Worm (Caenorhabditis elegans) whole organism, L4 larva: ENCODE measurements around the gene wrt-6.
A peak's percentile ranks its signal among the peaks of the same experiment; 100 is the strongest.

ENCODE experiments used
- D1046.2 ChIP-seq: fragments of 200-800 bp; sonication (Bioruptor generic); IDR thresholded peaks from 2 replicates; pipeline ENCODE4 v1.3.6; 2022; ENCODE audit warnings: missing genetic modification characterization, missing compliant biosample characterization
- F26F4.8 ChIP-seq: fragments of 200-800 bp; sonication (Bioruptor generic); conservative IDR thresholded peaks from 2 replicates; pipeline ENCODE4 v1.3.6; 2022; ENCODE audit warnings: missing genetic modification characterization, missing compliant biosample characterization
- F44E2.7 ChIP-seq: fragments of 200-800 bp; sonication (Bioruptor generic); IDR thresholded peaks from 2 replicates; pipeline ENCODE4 v2.1.2; 2022; ENCODE audit warnings: missing genetic modification characterization, missing compliant biosample characterization
- F49E8.2 ChIP-seq: sonication (generic microtip); optimal IDR thresholded peaks from 2 replicates; lab custom pipeline; 2016; ENCODE audit warnings: missing compliant biosample characterization, mild to moderate bottlenecking, missing genetic modification characterization, borderline replicate concordance
- T20F7.1 ChIP-seq: fragments of 200-800 bp; sonication (Bioruptor generic); optimal IDR thresholded peaks from 2 replicates; lab custom pipeline; 2018; ENCODE audit warnings: mild to moderate bottlenecking, missing genetic modification characterization, missing compliant biosample characterization
- T26A8.4 ChIP-seq: fragments of 200-800 bp; sonication (Bioruptor generic); IDR thresholded peaks from 2 replicates; pipeline ENCODE4 v1.3.6; 2022; ENCODE audit warnings: missing genetic modification characterization, missing compliant biosample characterization
- Y48G9A.11 ChIP-seq: fragments of 200-800 bp; sonication (Bioruptor generic); IDR thresholded peaks from 2 replicates; pipeline ENCODE4 v1.3.6; 2022; ENCODE audit warnings: missing genetic modification reagents, missing genetic modification characterization, missing compliant biosample characterization
- ZK337.2 ChIP-seq: fragments of 200-800 bp; sonication (Bioruptor generic); IDR thresholded peaks from 2 replicates; pipeline ENCODE4 v1.3.6; 2022; ENCODE audit warnings: missing genetic modification reagents, missing genetic modification characterization, missing compliant biosample characterization
- attf-4 ChIP-seq: sonication (generic microtip); optimal IDR thresholded peaks from 3 replicates; lab custom pipeline; 2017; ENCODE audit warnings: missing biosample characterization, missing genetic modification characterization
- ceh-20 ChIP-seq: fragments of 200-800 bp; sonication (Bioruptor generic); IDR thresholded peaks from 2 replicates; pipeline ENCODE4 v1.3.6; 2022; ENCODE audit warnings: missing genetic modification reagents, missing genetic modification characterization, missing compliant biosample characterization
- ceh-44 ChIP-seq: fragments of 200-800 bp; sonication (Bioruptor generic); IDR thresholded peaks from 2 replicates; pipeline ENCODE4 v1.3.6; 2022; ENCODE audit warnings: missing genetic modification reagents, missing genetic modification characterization, missing compliant biosample characterization
- cey-2 ChIP-seq: sonication (generic microtip); optimal IDR thresholded peaks from 3 replicates; lab custom pipeline; 2017; ENCODE audit warnings: missing genetic modification characterization, mild to moderate bottlenecking, missing compliant biosample characterization, antibody characterized with exemption, borderline replicate concordance; ENCODE audit not compliant: insufficient read depth
- daf-16 ChIP-seq, 3 experiments: sonication (generic microtip); optimal IDR thresholded peaks; 2 replicates each; lab custom pipeline; 2016 to 2017; ENCODE audit warnings: missing genetic modification characterization in 3 of 3, missing genetic modification reagents in 3 of 3, mild to moderate bottlenecking in 2 of 3, missing compliant biosample characterization in 2 of 3, missing biosample characterization in 1 of 3, moderate library complexity in 1 of 3
- dmd-6 ChIP-seq: fragments of 200-800 bp; sonication (Bioruptor generic); IDR thresholded peaks from 2 replicates; pipeline ENCODE4 v1.3.6; 2022; ENCODE audit warnings: missing genetic modification reagents, missing genetic modification characterization, missing compliant biosample characterization
- dve-1 ChIP-seq: sonication (generic microtip); optimal IDR thresholded peaks from 2 replicates; lab custom pipeline; 2017; ENCODE audit warnings: antibody characterized with exemption, mild to moderate bottlenecking, missing genetic modification characterization, missing compliant biosample characterization; ENCODE audit not compliant: insufficient read depth
- lim-7 ChIP-seq: fragments of 200-800 bp; sonication (Bioruptor generic); IDR thresholded peaks from 2 replicates; pipeline ENCODE4 v1.3.6; 2022; ENCODE audit warnings: missing genetic modification characterization, missing compliant biosample characterization
- lin-13 ChIP-seq: fragments of 150-350 bp; optimal IDR thresholded peaks from 2 replicates; lab custom pipeline; 2014; ENCODE audit warnings: missing biosample characterization, missing genetic modification reagents, missing genetic modification characterization
- lin-15B ChIP-seq: fragments of 150-350 bp; sonication (generic microtip); optimal IDR thresholded peaks from 3 replicates; lab custom pipeline; 2014; ENCODE audit warnings: missing biosample characterization, missing genetic modification characterization
- lin-29 ChIP-seq: fragments of 200-800 bp; sonication (Bioruptor generic); IDR thresholded peaks from 2 replicates; pipeline ENCODE4 v1.3.6; 2022; ENCODE audit warnings: missing genetic modification reagents, missing genetic modification characterization, missing compliant biosample characterization
- madf-5 ChIP-seq, 2 experiments: fragments of 200-800 bp; sonication (Bioruptor generic); IDR thresholded peaks; 2 replicates each; pipeline ENCODE4 v1.3.6; 2022; ENCODE audit warnings: missing compliant biosample characterization in 2 of 2, missing genetic modification characterization in 2 of 2
- mep-1 ChIP-seq: fragments of 150-350 bp; sonication (generic microtip); optimal IDR thresholded peaks from 3 replicates; lab custom pipeline; 2014; ENCODE audit warnings: missing biosample characterization, missing genetic modification characterization
- mes-2 ChIP-seq: sonication (generic microtip); optimal IDR thresholded peaks from 2 replicates; lab custom pipeline; 2016; ENCODE audit warnings: missing genotype, mild to moderate bottlenecking, missing genetic modification characterization, missing compliant biosample characterization; ENCODE audit not compliant: poor library complexity, severe bottlenecking
- mxl-3 ChIP-seq: fragments of 200-800 bp; sonication (Bioruptor generic); optimal IDR thresholded peaks from 2 replicates; lab custom pipeline; 2018; ENCODE audit warnings: mild to moderate bottlenecking, missing genetic modification characterization, missing compliant biosample characterization
- nhr-10 ChIP-seq: fragments of 150-350 bp; optimal IDR thresholded peaks from 2 replicates; lab custom pipeline; 2014; ENCODE audit warnings: missing biosample characterization, missing genetic modification characterization
- nhr-28 ChIP-seq: fragments of 150-350 bp; optimal IDR thresholded peaks from 2 replicates; lab custom pipeline; 2014; ENCODE audit warnings: missing biosample characterization, missing genetic modification characterization
- nhr-42 ChIP-seq: fragments of 200-800 bp; sonication (Bioruptor generic); IDR thresholded peaks from 2 replicates; pipeline ENCODE4 v1.3.6; 2022; ENCODE audit warnings: missing genetic modification characterization, missing compliant biosample characterization
- nhr-6 ChIP-seq: fragments of 150-350 bp; optimal IDR thresholded peaks from 2 replicates; lab custom pipeline; 2014; ENCODE audit warnings: missing biosample characterization, missing genetic modification characterization
- nhr-76 ChIP-seq: fragments of 150-350 bp; optimal IDR thresholded peaks from 2 replicates; lab custom pipeline; 2014; ENCODE audit warnings: missing biosample characterization, missing genetic modification characterization
- nhr-77 ChIP-seq: fragments of 150-350 bp; optimal IDR thresholded peaks from 2 replicates; lab custom pipeline; 2014; ENCODE audit warnings: missing biosample characterization, missing genetic modification characterization
- php-3 ChIP-seq: fragments of 200-800 bp; sonication (Bioruptor generic); IDR thresholded peaks from 2 replicates; pipeline ENCODE4 v1.3.6; 2022; ENCODE audit warnings: missing genetic modification reagents, missing genetic modification characterization, missing compliant biosample characterization
- pqm-1 ChIP-seq: sonication (generic microtip); optimal IDR thresholded peaks from 2 replicates; lab custom pipeline; 2017; ENCODE audit warnings: missing biosample characterization, missing genetic modification characterization
- rbr-2 ChIP-seq: sonication (generic microtip); optimal IDR thresholded peaks from 2 replicates; lab custom pipeline; 2016; ENCODE audit warnings: missing genotype, missing genetic modification characterization, missing compliant biosample characterization
- snpc-1.2 ChIP-seq: fragments of 200-800 bp; sonication (Bioruptor generic); IDR thresholded peaks from 2 replicates; pipeline ENCODE4 v1.3.6; 2022; ENCODE audit warnings: missing genetic modification reagents, missing genetic modification characterization, missing compliant biosample characterization
- snpc-4 ChIP-seq: fragments of 150-350 bp; optimal IDR thresholded peaks from 2 replicates; lab custom pipeline; 2014; ENCODE audit warnings: missing biosample characterization, missing genetic modification characterization
- spr-1 ChIP-seq: sonication (generic microtip); optimal IDR thresholded peaks from 2 replicates; lab custom pipeline; 2016; ENCODE audit warnings: mild to moderate bottlenecking, missing genetic modification characterization, missing compliant biosample characterization
- spr-3 ChIP-seq: fragments of 200-800 bp; sonication (Bioruptor generic); optimal IDR thresholded peaks from 2 replicates; lab custom pipeline; 2018; ENCODE audit warnings: mild to moderate bottlenecking, missing genetic modification characterization, missing compliant biosample characterization
- tra-1 ChIP-seq: fragments of 200-800 bp; sonication (Bioruptor generic); IDR thresholded peaks from 2 replicates; pipeline ENCODE4 v1.3.6; 2022; ENCODE audit warnings: missing genetic modification reagents, missing genetic modification characterization, missing compliant biosample characterization
- unc-62 ChIP-seq, 3 experiments: fragments of 150-350 bp in 1 of 3; sonication (generic microtip); optimal IDR thresholded peaks in 2 of 3; peaks in 1 of 3; 1 replicate in 1 of 3; 2 replicates in 2 of 3; lab custom pipeline; 2014 to 2017; ENCODE audit warnings: missing biosample characterization in 3 of 3, missing genetic modification characterization in 3 of 3, missing genetic modification reagents in 3 of 3, missing genotype in 1 of 3
- zfp-2 ChIP-seq: sonication (generic microtip); optimal IDR thresholded peaks from 2 replicates; lab custom pipeline; 2016; ENCODE audit warnings: mild to moderate bottlenecking, missing genetic modification characterization, missing compliant biosample characterization
- zip-11 ChIP-seq: fragments of 200-800 bp; sonication (Bioruptor generic); IDR thresholded peaks from 2 replicates; pipeline ENCODE4 v1.3.6; 2022; ENCODE audit warnings: missing genetic modification characterization, missing compliant biosample characterization
- zip-2 ChIP-seq: fragments of 150-350 bp; optimal IDR thresholded peaks from 2 replicates; lab custom pipeline; 2014; ENCODE audit warnings: missing biosample characterization, missing genetic modification characterization
- ztf-7 ChIP-seq: fragments of 150-350 bp; optimal IDR thresholded peaks from 2 replicates; lab custom pipeline; 2014; ENCODE audit warnings: missing biosample characterization, missing genetic modification characterization

The wrt-6 gene

ce11 chrX:3500903-3501302, 20.9 kb downstream of the wrt-6 start (continued):
- TF ChIP-seq spr-3 (GFP tag; lab: Kevin White, UChicago) (no peak), F49E8.2 (tag; lab: Kevin White, UChicago) (no peak), F44E2.7 (GFP tag; lab: Robert Waterston, UW) (no peak), T20F7.1 (no peak), mes-2 (peak; percentile 37), nhr-28 (tag; lab: Kevin White, UChicago) (peak; percentile 71), php-3 (0 out of 2 replicates have a peak, but pooled peaks have one; percentile 35), lin-29 (no peak), madf-5 (GFP tag; IDR thresholded peaks at IDR 0.05; lab: Robert Waterston, UW) (no peak), mxl-3 (GFP tag; lab: Kevin White, UChicago) (peak; percentile 49), spr-1 (tag; lab: Kevin White, UChicago) (no peak), ZK337.2 (GFP tag; lab: Robert Waterston, UW) (no peak), pqm-1 (peak; percentile 99), lin-13 (GFP tag; lab: Kevin White, UChicago) (no peak), cey-2 (tag; lab: Kevin White, UChicago) (no peak), tra-1 (GFP tag; lab: Robert Waterston, UW) (no peak), ceh-20 (GFP tag; lab: Robert Waterston, UW) (no peak), T26A8.4 (GFP tag; lab: Robert Waterston, UW) (no peak), lim-7 (no peak), zfp-2 (no peak), nhr-42 (no peak), snpc-1.2 (GFP tag; lab: Robert Waterston, UW) (no peak), F26F4.8 (no peak), dve-1 (tag; lab: Kevin White, UChicago) (peak; percentile 65), nhr-6 (tag; lab: Kevin White, UChicago) (no peak), zip-11 (GFP tag; lab: Robert Waterston, UW) (no peak), rbr-2 (tag; lab: Kevin White, UChicago) (no peak), ceh-44 (GFP tag; lab: Robert Waterston, UW) (no peak), Y48G9A.11 (GFP tag; lab: Robert Waterston, UW) (no peak), dmd-6 (peak; percentile 76)

- no peak for TF ChIP-seq attf-4 (tag; lab: Kevin White, UChicago)
- peak in 1 of 2 experiments; percentile 93 for TF ChIP-seq unc-62 (GFP tag; optimal IDR thresholded peaks at IDR 0.05 in 1 of 2; lab: Kevin White, UChicago)
- TF ChIP-seq unc-62 (tag; optimal IDR thresholded peaks at IDR 0.05; lab: Kevin White, UChicago): no peak
Measured at ce11 chrX:3503025-3503424, 23.0 kb downstream of the wrt-6 start.

- TF ChIP-seq snpc-4 (tag; lab: Kevin White, UChicago) (no peak), nhr-77 (tag; lab: Kevin White, UChicago) (peak; percentile 46), pqm-1 (peak; percentile 67), lin-15B (no peak), F44E2.7 (GFP tag; lab: Robert Waterston, UW) (no peak), unc-62 (GFP tag; optimal IDR thresholded peaks at IDR 0.05 in 1 of 2; lab: Kevin White, UChicago) (peak in 1 of 2 experiments; percentile 79), unc-62 (tag; optimal IDR thresholded peaks at IDR 0.05; lab: Kevin White, UChicago) (no peak), daf-16 (GFP tag; optimal IDR thresholded peaks at IDR 0.05; lab: Kevin White, UChicago) (no peak), daf-16 (tag; optimal IDR thresholded peaks at IDR 0.05; lab: Kevin White, UChicago) (peak; percentile 64), mep-1 (tag; lab: Kevin White, UChicago) (peak; percentile 35), nhr-28 (tag; lab: Kevin White, UChicago) (peak; percentile 7), dve-1 (tag; lab: Kevin White, UChicago) (peak; percentile 41), zip-2 (no peak), D1046.2 (no peak), T20F7.1 (peak; percentile 34), nhr-76 (tag; lab: Kevin White, UChicago) (no peak), tra-1 (GFP tag; lab: Robert Waterston, UW) (no peak), spr-3 (GFP tag; lab: Kevin White, UChicago) (no peak), nhr-10 (no peak), ztf-7 (tag; lab: Kevin White, UChicago) (no peak)
Measured at ce11 chrX:3505062-3505461, 25.0 kb downstream of the wrt-6 start.
